Worm (Caenorhabditis elegans): ENCODE measurements around the gene Y59A8B.19.
A peak's percentile ranks its signal among the peaks of the same experiment; 100 is the strongest.
"Not testable (repeated sequence)": the region's sequence is repeated elsewhere in the genome, so short reads cannot be mapped to it uniquely, and the experiment has no call there.

Y59A8B.19 gene

ce11 chrV:18017226-18017625, 10.2 kb downstream of the Y59A8B.19 start, which contains the start of gene srh-134:
srh-134 (minus strand) TSS chrV:18017326.
- TF ChIP-seq attf-3 (GFP tag; conservative IDR thresholded peaks at IDR 0.05): no peak
- no peak for TF ChIP-seq ztf-26 (tag; optimal IDR thresholded peaks at IDR 0.05)
- no peak for TF ChIP-seq snpc-1.3 (tag; optimal IDR thresholded peaks at IDR 0.05; ENCODE audit: insufficient read depth)
- TF ChIP-seq ZK185.1 (tag; optimal IDR thresholded peaks at IDR 0.05; ENCODE audit: poor library complexity, severe bottlenecking): no peak

- TF ChIP-seq mcd-1 (GFP tag; IDR thresholded peaks at IDR 0.05): peak; percentile 80
- no peak for TF ChIP-seq F39B2.1 (GFP tag; IDR thresholded peaks at IDR 0.05)
These were observed 14.4 kb downstream of the Y59A8B.19 start for ce11 chrV:18021464-18021863.

ce11 chrV:18022179-18022578, 15.1 kb downstream of the Y59A8B.19 start, which contains the start of gene prp-6:
prp-6 (plus strand) TSS chrV:18022479.
- TF ChIP-seq F52B5.7 (tag; optimal IDR thresholded peaks at IDR 0.05) (no peak), Y67H2A.10 (GFP tag; conservative IDR thresholded peaks at IDR 0.05) (no peak), dpl-1 (GFP tag; optimal IDR thresholded peaks at IDR 0.05) (no peak), sdz-38 (tag; optimal IDR thresholded peaks at IDR 0.05) (no peak), atf-7 (tag; optimal IDR thresholded peaks at IDR 0.05) (no peak), die-1 (tag; optimal IDR thresholded peaks at IDR 0.05) (no peak), mel-28 (tag; optimal IDR thresholded peaks at IDR 0.05; ENCODE audit: borderline replicate concordance) (no peak), F57C9.4 (tag; optimal IDR thresholded peaks at IDR 0.05) (no peak), nfya-1 (tag; optimal IDR thresholded peaks at IDR 0.05; ENCODE audit: borderline replicate concordance, insufficient read depth) (no peak), ztf-3 (GFP tag; optimal IDR thresholded peaks at IDR 0.05) (no peak), B0035.1 (tag; optimal IDR thresholded peaks at IDR 0.05) (no peak), madf-3 (GFP tag; IDR thresholded peaks at IDR 0.05) (no peak), hmg-20 (GFP tag; IDR thresholded peaks at IDR 0.05) (no peak), sea-2 (GFP tag; IDR thresholded peaks at IDR 0.05) (no peak), pbrm-1 (GFP tag; IDR thresholded peaks at IDR 0.05) (no peak), ceh-58 (GFP tag; IDR thresholded peaks at IDR 0.05) (no peak), tbx-9 (tag; optimal IDR thresholded peaks at IDR 0.05; ENCODE audit: borderline replicate concordance) (no peak), ccch-3 (GFP tag; optimal IDR thresholded peaks at IDR 0.05) (no peak)

DNA sequence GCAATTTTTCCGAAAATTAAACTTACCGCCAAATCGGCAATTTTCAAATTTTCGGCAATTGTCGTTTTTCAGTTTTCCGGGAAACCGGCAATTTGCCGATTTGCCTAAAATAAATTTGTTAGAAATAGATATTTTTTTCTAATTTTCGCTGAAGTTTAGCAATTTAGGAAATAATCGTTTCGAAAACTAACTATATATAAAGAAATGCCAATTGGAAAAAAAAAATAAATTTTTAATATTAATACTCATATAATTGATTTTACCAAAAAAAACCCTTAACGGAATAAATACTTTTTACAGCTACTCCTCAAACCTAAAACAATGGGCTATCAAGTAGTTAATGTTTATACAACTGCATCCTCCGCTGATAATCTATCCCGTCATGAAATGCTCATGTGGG, 36.2 kb downstream of the Y59A8B.19 start, which contains the start of gene ebp-1:
TSS of gene ebp-1 (plus strand) at position 301 of the 400 bp plus-strand sequence.
- TF ChIP-seq hmg-1.2 (GFP tag; IDR thresholded peaks at IDR 0.05): no peak
- TF ChIP-seq tbp1 (GFP tag; optimal IDR thresholded peaks at IDR 0.05): no peak
- TF ChIP-seq dpff-1 (tag; optimal IDR thresholded peaks at IDR 0.05): no peak

DNA sequence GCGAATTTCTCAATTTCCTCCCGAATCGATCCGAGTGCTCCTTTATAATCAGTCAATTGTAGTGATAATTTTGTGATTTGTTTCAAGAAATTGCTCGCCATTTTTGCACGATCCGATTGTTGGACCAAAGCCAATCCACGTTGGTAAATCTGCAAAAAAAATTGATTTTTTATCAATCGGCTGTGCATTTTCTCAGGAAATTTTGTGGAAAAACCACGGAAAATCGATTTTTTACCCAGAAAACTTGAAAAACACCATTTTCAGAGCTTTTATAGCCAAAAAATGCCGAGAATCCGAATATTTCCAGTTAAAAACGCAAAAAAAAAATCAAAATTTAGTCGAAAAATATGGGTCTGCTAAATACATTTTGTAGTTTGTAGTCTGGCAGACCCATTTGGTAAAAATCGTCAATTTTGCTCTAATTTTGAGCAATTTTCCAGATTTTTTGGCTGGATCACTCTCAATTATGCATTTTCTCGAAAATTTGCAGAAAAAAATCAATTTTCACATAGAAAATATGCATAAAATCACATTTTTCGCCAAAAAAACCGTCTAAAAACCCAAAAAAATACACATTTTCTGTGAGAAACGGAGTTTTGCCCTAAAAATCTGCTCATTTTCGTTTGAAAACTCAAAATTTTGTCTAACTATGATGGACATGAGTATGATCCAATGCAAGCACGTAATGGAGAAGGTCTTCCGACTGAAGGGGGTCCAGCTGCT, 48.4 kb downstream of the Y59A8B.19 start, which contains the start of the genes Y59A8B.25 and ebp-3:
TSS of gene Y59A8B.25 (minus strand) at position 101 of the 723 bp plus-strand sequence.
TSS of gene ebp-3 (plus strand) at position 673 of the 723 bp plus-strand sequence.
- not testable (repeated sequence) for TF ChIP-seq let-526 (GFP tag; IDR thresholded peaks at IDR 0.05); C17E4.6 (GFP tag; IDR thresholded peaks at IDR 0.05); rpc-1 (optimal IDR thresholded peaks at IDR 0.05); rpc-1 (tag; optimal IDR thresholded peaks at IDR 0.05)
